Worm (Caenorhabditis elegans): ENCODE measurements around the gene srd-3.

DNA sequence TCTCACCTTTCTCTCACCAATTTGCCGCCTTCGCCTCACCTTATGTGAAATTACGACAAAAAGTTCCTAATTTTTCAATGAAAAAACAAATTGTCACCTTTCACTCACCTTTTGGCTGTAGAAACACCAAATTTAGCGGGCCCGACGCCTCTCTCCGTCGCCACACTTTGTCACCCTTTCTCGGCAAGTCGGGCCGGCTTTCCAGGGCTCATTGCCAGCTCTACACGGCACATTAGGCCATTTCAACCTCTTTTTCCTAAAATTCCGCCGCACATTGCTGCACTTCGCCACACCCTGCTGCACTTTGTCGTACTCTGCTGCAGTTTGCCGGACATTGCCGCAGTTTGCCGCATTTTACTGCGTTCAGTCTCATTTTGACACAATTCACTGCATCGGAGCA lies 27.7 kb downstream of the srd-3 start:
- TF ChIP-seq flt-1 (GFP tag; IDR thresholded peaks at IDR 0.05) (no peak), pes-1 (GFP tag; IDR thresholded peaks at IDR 0.05) (no peak), aly-1 (tag; optimal IDR thresholded peaks at IDR 0.05) (no peak), scrt-1 (GFP tag; IDR thresholded peaks at IDR 0.05) (no peak), ama-1 (optimal IDR thresholded peaks at IDR 0.05) (no peak), sea-1 (GFP tag; conservative IDR thresholded peaks at IDR 0.05) (0 out of 2 replicates have a peak, but pooled peaks have one; percentile 52), tra-4 (tag; optimal IDR thresholded peaks at IDR 0.05) (no peak), ets-7 (tag; optimal IDR thresholded peaks at IDR 0.05) (no peak), F13C5.2 (tag; optimal IDR thresholded peaks at IDR 0.05) (no peak)
